Fruit fly (Drosophila melanogaster) whole organism, embryonic: Measurements from ENCODE around the gene Creld.

Experiments
- Atf-2 ChIP-seq: fragments of 200-800 bp; sonication (Bioruptor generic); optimal IDR thresholded peaks from 2 replicates; lab custom pipeline; 2016; ENCODE audit warnings: missing biosample characterization, missing genetic modification characterization
- Blimp-1 ChIP-seq: fragments of 200-800 bp; sonication (Bioruptor generic); optimal IDR thresholded peaks from 3 replicates; lab custom pipeline; 2018; ENCODE audit warnings: missing biosample characterization, missing genetic modification characterization, mild to moderate bottlenecking, moderate library complexity, missing genetic modification reagents
- CG10267 ChIP-seq: fragments of 200-800 bp; sonication (Bioruptor generic); optimal IDR thresholded peaks from 2 replicates; lab custom pipeline; 2018; ENCODE audit warnings: missing biosample characterization, mild to moderate bottlenecking, missing genetic modification characterization, moderate library complexity
- CG10321 ChIP-seq: fragments of 200-800 bp; sonication (Bioruptor generic); IDR thresholded peaks from 2 replicates; pipeline ENCODE4 v1.3.6; 2022; ENCODE audit warnings: missing biosample characterization, missing genetic modification characterization
- CG12219 ChIP-seq: fragments of 200-800 bp; sonication (Bioruptor generic); optimal IDR thresholded peaks from 3 replicates; lab custom pipeline; 2018; ENCODE audit warnings: missing biosample characterization, mild to moderate bottlenecking, missing genetic modification characterization
- CG12744 ChIP-seq: fragments of 200-800 bp; sonication (Bioruptor generic); optimal IDR thresholded peaks from 2 replicates; lab custom pipeline; 2016; ENCODE audit warnings: missing biosample characterization, missing genetic modification characterization
- CG13894 ChIP-seq: fragments of 200-800 bp; sonication (Bioruptor generic); optimal IDR thresholded peaks from 3 replicates; lab custom pipeline; 2018; ENCODE audit warnings: missing biosample characterization, mild to moderate bottlenecking, missing genetic modification characterization, moderate library complexity
- CG2116 ChIP-seq: fragments of 200-800 bp; sonication (Bioruptor generic); optimal IDR thresholded peaks from 3 replicates; lab custom pipeline; 2018; ENCODE audit warnings: missing biosample characterization, mild to moderate bottlenecking, missing genetic modification characterization
- CG2129 ChIP-seq: fragments of 200-800 bp; sonication (Bioruptor generic); IDR thresholded peaks from 2 replicates; pipeline ENCODE4 v1.3.6; 2022; ENCODE audit warnings: missing biosample characterization, missing genetic modification characterization; ENCODE audit not compliant: partially characterized antibody
- CG3163 ChIP-seq: fragments of 200-800 bp; sonication (Bioruptor generic); optimal IDR thresholded peaks from 3 replicates; lab custom pipeline; 2016; ENCODE audit warnings: missing biosample characterization, missing genetic modification characterization
- CG5180 ChIP-seq: fragments of 200-800 bp; sonication (Bioruptor generic); optimal IDR thresholded peaks from 3 replicates; lab custom pipeline; 2017; ENCODE audit warnings: missing biosample characterization, missing genetic modification characterization, mild to moderate bottlenecking, moderate library complexity, missing genetic modification reagents
- CG7786 ChIP-seq: fragments of 200-800 bp; sonication (Bioruptor generic); optimal IDR thresholded peaks from 2 replicates; lab custom pipeline; 2016; ENCODE audit warnings: missing biosample characterization, missing genetic modification characterization
- CG7928 ChIP-seq: fragments of 200-800 bp; sonication (Bioruptor generic); optimal IDR thresholded peaks from 2 replicates; lab custom pipeline; 2017; ENCODE audit warnings: missing biosample characterization, mild to moderate bottlenecking, missing genetic modification characterization
- CG7963 ChIP-seq: fragments of 200-800 bp; sonication (Bioruptor generic); IDR thresholded peaks from 3 replicates; pipeline ENCODE4 v1.3.6; 2022; ENCODE audit warnings: missing biosample characterization, missing genetic modification characterization; ENCODE audit not compliant: partially characterized antibody
- CG8290 ChIP-seq, 3 experiments: fragments of 200-800 bp; sonication (Bioruptor generic); optimal IDR thresholded peaks; 2 replicates each; lab custom pipeline; 2016 to 2019; ENCODE audit warnings: missing biosample characterization in 3 of 3, missing genetic modification characterization in 3 of 3, mild to moderate bottlenecking in 2 of 3, moderate library complexity in 1 of 3
- CoRest ChIP-seq: fragments of 200-800 bp; sonication (Bioruptor generic); optimal IDR thresholded peaks from 3 replicates; lab custom pipeline; 2018; ENCODE audit warnings: missing biosample characterization, mild to moderate bottlenecking, missing genetic modification characterization, moderate library complexity
- Doc2 ChIP-seq: fragments of 200-800 bp; sonication (Bioruptor generic); IDR thresholded peaks from 2 replicates; pipeline ENCODE4 v1.3.6; 2022; ENCODE audit warnings: missing biosample characterization, missing genetic modification characterization
- Drgx ChIP-seq: fragments of 200-800 bp; sonication (Bioruptor generic); IDR thresholded peaks from 2 replicates; pipeline ENCODE4 v1.3.6; 2022; ENCODE audit warnings: missing biosample characterization, missing genetic modification characterization
- Ets65A ChIP-seq: fragments of 200-800 bp; sonication (Bioruptor generic); peaks from one replicate; lab custom pipeline; 2016; ENCODE audit warnings: missing biosample characterization, missing genetic modification characterization
- Jarid2 ChIP-seq: fragments of 200-800 bp; sonication (Bioruptor generic); optimal IDR thresholded peaks from 3 replicates; lab custom pipeline; 2017; ENCODE audit warnings: mild to moderate bottlenecking, missing biosample characterization, missing genetic modification reagents, missing genetic modification characterization
- Max ChIP-seq: fragments of 200-800 bp; sonication (Bioruptor generic); optimal IDR thresholded peaks from 2 replicates; lab custom pipeline; 2016; ENCODE audit warnings: missing biosample characterization, mild to moderate bottlenecking, missing genetic modification characterization
- Med ChIP-seq: fragments of 200-800 bp; sonication (Bioruptor generic); peaks from one replicate; lab custom pipeline; 2016; ENCODE audit warnings: missing biosample characterization, missing genetic modification characterization, mild to moderate bottlenecking, inconsistent platforms, moderate library complexity
- Pdp1 ChIP-seq, 2 experiments: fragments of 200-800 bp; sonication (Bioruptor generic); optimal IDR thresholded peaks; 3 replicates each; lab custom pipeline; 2016; ENCODE audit warnings: missing biosample characterization in 2 of 2, missing genetic modification characterization in 2 of 2, mild to moderate bottlenecking in 1 of 2, moderate library complexity in 1 of 2
- Sin3A ChIP-seq: fragments of >200 bp; optimal IDR thresholded peaks from 2 replicates; lab custom pipeline; 2018
- Sry-β ChIP-seq: fragments of 200-800 bp; sonication (Bioruptor generic); optimal IDR thresholded peaks from 2 replicates; lab custom pipeline; 2018; ENCODE audit warnings: missing biosample characterization, mild to moderate bottlenecking, missing genetic modification characterization, moderate library complexity
- Vsx1 ChIP-seq: fragments of 200-800 bp; sonication (Bioruptor generic); optimal IDR thresholded peaks from 2 replicates; lab custom pipeline; 2017; ENCODE audit warnings: missing biosample characterization, mild to moderate bottlenecking, missing genetic modification characterization, missing genetic modification reagents
- abd-A ChIP-seq: fragments of 200-800 bp; sonication (Bioruptor generic); optimal IDR thresholded peaks from 3 replicates; lab custom pipeline; 2019; ENCODE audit warnings: missing biosample characterization, mild to moderate bottlenecking, missing genetic modification characterization, moderate library complexity
- bbx ChIP-seq: fragments of 200-800 bp; sonication (Bioruptor generic); IDR thresholded peaks from 2 replicates; pipeline ENCODE4 v1.3.6; 2022; ENCODE audit warnings: missing biosample characterization, missing genetic modification characterization; ENCODE audit not compliant: partially characterized antibody
- bowl ChIP-seq: fragments of 200-800 bp; sonication (Bioruptor generic); IDR thresholded peaks from 2 replicates; pipeline ENCODE4 v1.3.6; 2022; ENCODE audit warnings: missing biosample characterization, missing genetic modification characterization
- chinmo ChIP-seq: fragments of 200-800 bp; sonication (Bioruptor generic); IDR thresholded peaks from 4 replicates; pipeline ENCODE4 v1.3.6; 2022; ENCODE audit warnings: missing biosample characterization, missing genetic modification characterization; ENCODE audit not compliant: partially characterized antibody
- chm ChIP-seq: fragments of 200-800 bp; sonication (Bioruptor generic); IDR thresholded peaks from 2 replicates; pipeline ENCODE4 v1.3.6; 2022; ENCODE audit warnings: missing biosample characterization, missing genetic modification characterization
- crp ChIP-seq, 2 experiments: fragments of 200-800 bp; sonication (Bioruptor generic); optimal IDR thresholded peaks; 2 replicates in 1 of 2; 3 replicates in 1 of 2; lab custom pipeline; 2017; ENCODE audit warnings: missing biosample characterization in 2 of 2, missing genetic modification characterization in 2 of 2, mild to moderate bottlenecking in 1 of 2, moderate library complexity in 1 of 2
- fd64A ChIP-seq: fragments of 200-800 bp; sonication (Bioruptor generic); optimal IDR thresholded peaks from 3 replicates; lab custom pipeline; 2018; ENCODE audit warnings: missing biosample characterization, mild to moderate bottlenecking, missing genetic modification characterization
- ftz-f1 ChIP-seq: fragments of 200-800 bp; sonication (Bioruptor generic); optimal IDR thresholded peaks from 2 replicates; lab custom pipeline; 2016; ENCODE audit warnings: missing biosample characterization, missing genetic modification characterization
- lab ChIP-seq: fragments of 200-800 bp; sonication (Bioruptor generic); optimal IDR thresholded peaks from 3 replicates; lab custom pipeline; 2017; ENCODE audit warnings: missing biosample characterization, missing genetic modification characterization, mild to moderate bottlenecking, moderate library complexity, missing genetic modification reagents
- lbe ChIP-seq: fragments of 200-800 bp; sonication (Bioruptor generic); optimal IDR thresholded peaks from 2 replicates; lab custom pipeline; 2016; ENCODE audit warnings: missing biosample characterization, mild to moderate bottlenecking, missing genetic modification characterization
- nom ChIP-seq: fragments of 200-800 bp; sonication (Bioruptor generic); optimal IDR thresholded peaks from 2 replicates; lab custom pipeline; 2017; ENCODE audit warnings: missing biosample characterization, missing genetic modification characterization, mild to moderate bottlenecking, moderate library complexity, missing genetic modification reagents
- scrt ChIP-seq: fragments of 200-800 bp; sonication (Bioruptor generic); optimal IDR thresholded peaks from 2 replicates; lab custom pipeline; 2018; ENCODE audit warnings: missing biosample characterization, mild to moderate bottlenecking, missing genetic modification characterization, moderate library complexity
- sd ChIP-seq: fragments of 200-800 bp; sonication (Bioruptor generic); optimal IDR thresholded peaks from 3 replicates; lab custom pipeline; 2018; ENCODE audit warnings: missing biosample characterization, mild to moderate bottlenecking, missing genetic modification characterization, moderate library complexity
- sens ChIP-seq: fragments of 200-800 bp; sonication (Bioruptor generic); peaks from one replicate; lab custom pipeline; 2016; ENCODE audit warnings: missing biosample characterization, missing genetic modification characterization
- shn ChIP-seq: fragments of 200-800 bp; sonication (Bioruptor generic); optimal IDR thresholded peaks from 3 replicates; lab custom pipeline; 2016; ENCODE audit warnings: missing biosample characterization, missing genetic modification characterization
- slou ChIP-seq: fragments of 200-800 bp; sonication (Bioruptor generic); optimal IDR thresholded peaks from 3 replicates; lab custom pipeline; 2016; ENCODE audit warnings: missing biosample characterization, missing genetic modification characterization
- tll ChIP-seq, 2 experiments: fragments of 200-800 bp in 1 of 2; fragments of >200 bp in 1 of 2; sonication (Bioruptor generic) in 1 of 2; optimal IDR thresholded peaks; 2 replicates each; lab custom pipeline; 2017 to 2019; ENCODE audit warnings: missing biosample characterization in 2 of 2, missing genetic modification characterization in 2 of 2, mild to moderate bottlenecking in 1 of 2, moderate library complexity in 1 of 2
- tna ChIP-seq: fragments of 200-800 bp; sonication (Bioruptor generic); IDR thresholded peaks from 2 replicates; pipeline ENCODE4 v1.3.6; 2022; ENCODE audit warnings: missing biosample characterization, missing genetic modification characterization; ENCODE audit not compliant: partially characterized antibody
- ttk ChIP-seq: fragments of 200-800 bp; sonication (Bioruptor generic); IDR thresholded peaks from 2 replicates; pipeline ENCODE4 v2.1.2; 2022; ENCODE audit warnings: missing biosample characterization, missing genetic modification characterization

Gene Creld

DNA sequence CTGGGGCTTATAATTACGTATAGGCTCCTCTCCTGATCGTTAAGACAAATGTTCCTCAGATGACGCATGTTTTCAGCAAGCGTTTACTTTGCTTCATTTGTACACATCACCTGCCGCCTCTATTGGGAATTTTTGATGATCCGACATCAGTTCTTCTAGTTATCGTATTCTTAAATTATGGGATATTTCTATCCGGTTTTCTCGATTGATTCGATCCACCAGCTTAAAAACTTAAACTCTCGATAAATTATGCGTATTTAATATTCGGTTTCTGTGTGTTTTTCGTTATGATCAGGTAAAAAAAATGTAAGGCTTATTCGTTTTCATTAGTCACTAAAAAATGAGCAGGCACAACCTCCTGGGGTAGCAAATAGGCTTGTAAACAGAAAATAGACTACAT lies 49.1 kb upstream of the Creld start:
- TF ChIP-seq sd (tag; lab: Kevin White, UChicago) (peak; percentile 18), CG13894 (tag; lab: Kevin White, UChicago) (peak; percentile 95), CG3163 (GFP tag; lab: Kevin White, UChicago) (no peak)
- TF ChIP-seq, all 482 proteins: peak for 2

DNA sequence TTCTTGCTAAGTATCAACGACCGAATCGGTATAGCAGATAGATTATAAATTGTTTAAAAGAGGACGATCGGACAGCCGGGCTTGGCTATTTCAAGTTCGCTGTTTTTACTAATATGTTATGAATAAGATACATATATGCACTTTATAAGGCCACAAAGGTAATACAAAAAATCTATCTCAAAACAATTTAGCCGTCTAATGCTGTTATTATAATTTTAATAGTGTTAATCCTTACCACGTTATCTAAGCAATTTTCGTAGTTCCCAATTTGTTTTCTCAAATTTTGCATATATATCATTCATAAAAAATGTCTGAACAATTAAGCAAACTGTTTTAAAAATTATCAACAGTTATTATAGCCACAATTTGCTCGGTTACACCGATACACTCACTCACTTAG lies 45.3 kb upstream of the Creld start:
- no peak for TF ChIP-seq CG12219 (GFP tag; lab: Kevin White, UChicago)
- TF ChIP-seq Atf-2 (GFP tag; lab: Kevin White, UChicago) = no peak
- no peak for TF ChIP-seq fd64A (GFP tag; lab: Kevin White, UChicago)
- no peak for TF ChIP-seq tll (GFP tag; optimal IDR thresholded peaks at IDR 0.05; lab: Kevin White, UChicago)
- no peak for TF ChIP-seq Sin3A (lab: Kevin White, UChicago)
- no peak for TF ChIP-seq CG2129 (GFP tag; lab: Robert Waterston, UW)
- peak; percentile 70 for TF ChIP-seq Ets65A (GFP tag; lab: Kevin White, UChicago)
- peak; percentile 67 for TF ChIP-seq sens (GFP tag; lab: Kevin White, UChicago)
- TF ChIP-seq Max (GFP tag; lab: Kevin White, UChicago) = no peak
- no peak for TF ChIP-seq abd-A (tag; lab: Kevin White, UChicago)

DNA sequence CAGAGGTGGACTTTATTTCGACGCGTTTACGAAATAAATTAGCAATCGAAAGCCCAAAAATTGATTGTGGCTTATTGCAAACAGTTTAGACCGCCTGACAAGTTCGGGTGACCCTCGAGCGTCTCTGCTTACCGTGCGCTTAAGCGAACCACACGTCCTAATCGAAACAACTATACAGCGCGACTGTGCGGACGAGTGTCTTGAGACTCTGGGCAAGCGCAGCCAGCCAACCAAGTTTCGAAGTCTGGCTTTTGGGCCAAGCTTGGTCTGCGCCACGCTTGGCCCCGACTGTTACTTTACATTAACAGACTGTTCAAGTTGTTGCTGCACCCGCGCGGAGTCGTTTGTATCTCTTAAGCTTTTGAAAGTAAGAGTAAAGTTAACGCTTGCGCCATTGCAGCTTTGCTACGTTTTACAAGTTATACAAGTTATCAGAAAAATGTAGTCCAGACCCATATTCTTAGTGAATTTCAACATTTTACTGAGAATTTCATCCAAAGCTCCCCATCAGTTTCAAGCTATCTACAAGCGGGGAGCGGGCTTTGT lies 43.0 kb upstream of the Creld start:
- TF ChIP-seq CG2116 (GFP tag; lab: Kevin White, UChicago) (no peak), CG3163 (GFP tag; lab: Kevin White, UChicago) (peak; percentile 38), chm (GFP tag; lab: Robert Waterston, UW) (peak; percentile 14; the same call in 1 of the 2 replicates), bbx (GFP tag; lab: Robert Waterston, UW) (peak; percentile 57; the same call in 1 of the 2 replicates), lbe (no peak), CG8290 (GFP tag; optimal IDR thresholded peaks at IDR 0.05; lab: Kevin White, UChicago) (no peak), CG8290 (tag; optimal IDR thresholded peaks at IDR 0.05; lab: Kevin White, UChicago) (no peak), CG7963 (GFP tag; lab: Robert Waterston, UW) (no peak), Blimp-1 (GFP tag; lab: Kevin White, UChicago) (peak; percentile 88), nom (peak; percentile 7), CG12744 (GFP tag; lab: Kevin White, UChicago) (no peak), Sry-β (GFP tag; lab: Kevin White, UChicago) (no peak), Med (peak; percentile 63), lab (GFP tag; lab: Kevin White, UChicago) (no peak), tna (no peak), Jarid2 (GFP tag; lab: Kevin White, UChicago) (peak; percentile 3), shn (GFP tag; lab: Kevin White, UChicago) (no peak), scrt (no peak), crp (GFP tag; optimal IDR thresholded peaks at IDR 0.05; lab: Kevin White, UChicago) (no peak), CoRest (tag; lab: Kevin White, UChicago) (no peak), Vsx1 (GFP tag; lab: Kevin White, UChicago) (no peak), bowl (no peak), chinmo (peak; percentile 73; the same call in 1 of the 4 replicates), Doc2 (GFP tag; lab: Robert Waterston, UW) (no peak), ttk (GFP tag; lab: Robert Waterston, UW) (no peak), CG7786 (no peak), CG10267 (tag; lab: Kevin White, UChicago) (no peak), Drgx (GFP tag; lab: Robert Waterston, UW) (0 out of 2 replicates have a peak, but pooled peaks have one; percentile 19), slou (GFP tag; lab: Kevin White, UChicago) (no peak), CG5180 (peak; percentile 10), ftz-f1 (GFP tag; lab: Kevin White, UChicago) (peak; percentile 24), CG10321 (GFP tag; lab: Robert Waterston, UW) (no peak), CG7928 (GFP tag; lab: Kevin White, UChicago) (no peak), Pdp1 (GFP tag; optimal IDR thresholded peaks at IDR 0.05; lab: Kevin White, UChicago) (peak in 1 of 2 experiments; percentile 16)
